Worm (Caenorhabditis elegans) whole organism, L1 larva: ENCODE data around the gene T19H12.2.
A peak's percentile ranks its signal among the peaks of the same experiment; 100 is the strongest.

Source experiments
- C04F5.9 ChIP-seq: sonication (generic microtip); optimal IDR thresholded peaks from 2 replicates; lab custom pipeline; 2016; ENCODE audit warnings: missing genetic modification characterization, missing compliant biosample characterization
- C16A3.4 ChIP-seq: fragments of 150-350 bp; optimal IDR thresholded peaks from 2 replicates; lab custom pipeline; 2014; ENCODE audit warnings: missing biosample characterization, missing genetic modification characterization
- F16B12.6 ChIP-seq: fragments of 150-350 bp; optimal IDR thresholded peaks from 2 replicates; lab custom pipeline; 2014; ENCODE audit warnings: missing biosample characterization, missing genetic modification characterization
- alr-1 ChIP-seq: fragments of 200-800 bp; sonication (Bioruptor generic); optimal IDR thresholded peaks from 2 replicates; lab custom pipeline; 2018; ENCODE audit warnings: borderline replicate concordance, mild to moderate bottlenecking, missing genetic modification characterization, missing compliant biosample characterization
- ceh-82 ChIP-seq, 3 experiments: fragments of 150-350 bp in 1 of 3; sonication (generic microtip) in 2 of 3; optimal IDR thresholded peaks; 2 replicates each; lab custom pipeline; 2014 to 2017; ENCODE audit warnings: missing biosample characterization in 3 of 3, missing genetic modification characterization in 3 of 3
- ceh-88 ChIP-seq: fragments of 200-800 bp; sonication (Bioruptor generic); IDR thresholded peaks from 2 replicates; pipeline ENCODE4 v1.3.6; 2022; ENCODE audit warnings: missing genetic modification characterization, missing compliant biosample characterization
- ceh-90 ChIP-seq: sonication (generic microtip); optimal IDR thresholded peaks from 2 replicates; lab custom pipeline; 2016; ENCODE audit warnings: missing genetic modification characterization, missing compliant biosample characterization
- dsc-1 ChIP-seq: sonication (generic microtip); optimal IDR thresholded peaks from 2 replicates; lab custom pipeline; 2016; ENCODE audit warnings: mild to moderate bottlenecking, missing genetic modification characterization, missing compliant biosample characterization
- efl-1 ChIP-seq, 4 experiments: fragments of 150-350 bp; optimal IDR thresholded peaks in 3 of 4; peaks in 1 of 4; 1 replicate in 1 of 4; 2 replicates in 3 of 4; lab custom pipeline; 2014; ENCODE audit warnings: missing biosample characterization in 2 of 4, missing genetic modification characterization in 2 of 4, missing genetic modification reagents in 2 of 4
- efl-3 ChIP-seq: fragments of 200-800 bp; sonication (Bioruptor generic); optimal IDR thresholded peaks from 2 replicates; lab custom pipeline; 2018; ENCODE audit warnings: mild to moderate bottlenecking, missing genetic modification characterization, missing compliant biosample characterization
- egl-27 ChIP-seq, 2 experiments: fragments of 150-350 bp in 1 of 2; sonication (generic microtip); optimal IDR thresholded peaks; 3 replicates each; lab custom pipeline; 2017 to 2018; ENCODE audit warnings: missing biosample characterization in 2 of 2, missing genetic modification characterization in 2 of 2, missing genetic modification reagents in 2 of 2
- elt-2 ChIP-seq: sonication (generic microtip); optimal IDR thresholded peaks from 2 replicates; lab custom pipeline; 2016; ENCODE audit warnings: missing genetic modification characterization, mild to moderate bottlenecking, inconsistent platforms, missing compliant biosample characterization, missing genetic modification reagents
- fos-1 ChIP-seq: fragments of 150-350 bp; optimal IDR thresholded peaks from 2 replicates; lab custom pipeline; 2014; ENCODE audit warnings: missing biosample characterization, missing genetic modification characterization
- hlh-4 ChIP-seq: sonication (generic microtip); optimal IDR thresholded peaks from 2 replicates; lab custom pipeline; 2016; ENCODE audit warnings: mild to moderate bottlenecking, missing genetic modification characterization, missing compliant biosample characterization
- hpl-2 ChIP-seq: fragments of 150-350 bp; optimal IDR thresholded peaks from 2 replicates; lab custom pipeline; 2014; ENCODE audit warnings: missing biosample characterization, missing genetic modification reagents, missing genetic modification characterization
- irx-1 ChIP-seq: sonication (generic microtip); optimal IDR thresholded peaks from 2 replicates; lab custom pipeline; 2016; ENCODE audit warnings: missing genetic modification characterization, missing compliant biosample characterization
- isw-1 ChIP-seq: fragments of 200-800 bp; sonication (Bioruptor generic); IDR thresholded peaks from 2 replicates; pipeline ENCODE4 v1.3.6; 2022; ENCODE audit warnings: missing genetic modification characterization, missing compliant biosample characterization
- lin-13 ChIP-seq: fragments of 150-350 bp; optimal IDR thresholded peaks from 2 replicates; lab custom pipeline; 2014; ENCODE audit warnings: missing biosample characterization, missing genetic modification reagents, missing genetic modification characterization
- lin-15B ChIP-seq: fragments of 150-350 bp; sonication (generic microtip); optimal IDR thresholded peaks from 3 replicates; lab custom pipeline; 2014; ENCODE audit warnings: missing biosample characterization, missing genetic modification characterization
- lin-39 ChIP-seq: fragments of 150-350 bp; optimal IDR thresholded peaks from 2 replicates; lab custom pipeline; 2014; ENCODE audit warnings: missing biosample characterization, missing genetic modification reagents, missing genetic modification characterization
- lir-3 ChIP-seq: sonication (generic microtip); optimal IDR thresholded peaks from 2 replicates; lab custom pipeline; 2016; ENCODE audit warnings: mild to moderate bottlenecking, missing genetic modification characterization, moderate library complexity, missing compliant biosample characterization; ENCODE audit not compliant: poor library complexity
- mep-1 ChIP-seq: fragments of 150-350 bp; optimal IDR thresholded peaks from 2 replicates; lab custom pipeline; 2014; ENCODE audit warnings: missing biosample characterization, missing genetic modification characterization
- nhr-237 ChIP-seq: fragments of 150-350 bp; optimal IDR thresholded peaks from 2 replicates; lab custom pipeline; 2014; ENCODE audit warnings: missing biosample characterization, missing genetic modification characterization
- nhr-84 ChIP-seq: sonication (generic microtip); optimal IDR thresholded peaks from 2 replicates; lab custom pipeline; 2017; ENCODE audit warnings: missing biosample characterization, missing genetic modification characterization
- nhr-85 ChIP-seq: sonication (generic microtip); peaks from one replicate; lab custom pipeline; 2016; ENCODE audit warnings: missing genetic modification characterization, inconsistent platforms, missing compliant biosample characterization
- pag-3 ChIP-seq: sonication (generic microtip); optimal IDR thresholded peaks from 2 replicates; lab custom pipeline; 2017; ENCODE audit warnings: missing genetic modification characterization, mild to moderate bottlenecking, missing compliant biosample characterization, antibody characterized with exemption, borderline replicate concordance; ENCODE audit not compliant: insufficient read depth
- pqm-1 ChIP-seq: sonication (generic microtip); optimal IDR thresholded peaks from 3 replicates; lab custom pipeline; 2017; ENCODE audit warnings: missing biosample characterization, missing genetic modification characterization
- rnt-1 ChIP-seq: sonication (generic microtip); optimal IDR thresholded peaks from 2 replicates; lab custom pipeline; 2016; ENCODE audit warnings: mild to moderate bottlenecking, missing genetic modification characterization, moderate library complexity, missing compliant biosample characterization
- snpc-4 ChIP-seq: fragments of 150-350 bp; optimal IDR thresholded peaks from 2 replicates; lab custom pipeline; 2014; ENCODE audit warnings: missing biosample characterization, missing genetic modification characterization
- sptf-1 ChIP-seq: fragments of 150-350 bp; optimal IDR thresholded peaks from 2 replicates; lab custom pipeline; 2014; ENCODE audit warnings: missing biosample characterization, missing genetic modification characterization
- swsn-7 ChIP-seq: sonication (generic microtip); optimal IDR thresholded peaks from 2 replicates; lab custom pipeline; 2016; ENCODE audit warnings: missing genetic modification characterization, missing compliant biosample characterization
- tlp-1 ChIP-seq: fragments of 150-350 bp; optimal IDR thresholded peaks from 2 replicates; lab custom pipeline; 2014; ENCODE audit warnings: missing biosample characterization, missing genetic modification characterization
- unc-130 ChIP-seq: fragments of 150-350 bp; optimal IDR thresholded peaks from 2 replicates; lab custom pipeline; 2017; ENCODE audit warnings: missing biosample characterization, missing genetic modification characterization, inconsistent platforms
- unc-30 ChIP-seq: sonication (generic microtip); optimal IDR thresholded peaks from 2 replicates; lab custom pipeline; 2017; ENCODE audit warnings: missing biosample characterization, missing genetic modification characterization
- vab-15 ChIP-seq: sonication (generic microtip); optimal IDR thresholded peaks from 2 replicates; lab custom pipeline; 2017; ENCODE audit warnings: missing genotype, mild to moderate bottlenecking, missing genetic modification characterization, missing compliant biosample characterization
- xbp-1 ChIP-seq: sonication (generic microtip); optimal IDR thresholded peaks from 2 replicates; lab custom pipeline; 2016; ENCODE audit warnings: missing genetic modification characterization, missing compliant biosample characterization
- ztf-4 ChIP-seq: fragments of 150-350 bp; optimal IDR thresholded peaks from 2 replicates; lab custom pipeline; 2014; ENCODE audit warnings: missing biosample characterization, missing genetic modification characterization

Gene T19H12.2

DNA sequence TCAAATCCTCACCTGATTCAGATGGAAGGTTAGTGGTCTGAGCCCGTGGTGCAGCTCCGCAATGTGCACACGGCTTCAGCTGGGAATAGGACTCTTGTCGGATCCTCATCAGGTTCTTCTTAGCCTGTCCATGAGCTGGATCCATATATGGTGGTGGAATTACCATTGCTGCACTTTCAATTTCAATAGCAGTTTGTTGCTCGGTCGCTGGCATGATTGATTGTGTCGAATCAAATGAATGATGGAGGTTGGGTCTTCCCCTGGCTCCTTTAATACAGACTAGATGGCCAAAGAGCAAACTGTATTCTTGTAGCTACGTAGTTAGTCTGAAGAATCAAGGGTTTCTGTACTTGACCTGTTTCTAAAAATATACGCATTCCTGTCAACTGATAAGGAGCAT, 42.6 kb downstream of the T19H12.2 start, which contains the start of gene C02E7.10:
TSS of gene C02E7.10 (minus strand) at position 232 of the 400 bp plus-strand sequence.
- TF ChIP-seq F16B12.6 (tag; lab: Kevin White, UChicago) (no peak), unc-30 (tag; lab: Kevin White, UChicago) (no peak), pag-3 (no peak), vab-15 (tag; lab: Kevin White, UChicago) (no peak), lin-15B (tag; lab: Kevin White, UChicago) (no peak), hpl-2 (GFP tag; lab: Kevin White, UChicago) (no peak)
- TF ChIP-seq, all 84 proteins: peak for 0

DNA sequence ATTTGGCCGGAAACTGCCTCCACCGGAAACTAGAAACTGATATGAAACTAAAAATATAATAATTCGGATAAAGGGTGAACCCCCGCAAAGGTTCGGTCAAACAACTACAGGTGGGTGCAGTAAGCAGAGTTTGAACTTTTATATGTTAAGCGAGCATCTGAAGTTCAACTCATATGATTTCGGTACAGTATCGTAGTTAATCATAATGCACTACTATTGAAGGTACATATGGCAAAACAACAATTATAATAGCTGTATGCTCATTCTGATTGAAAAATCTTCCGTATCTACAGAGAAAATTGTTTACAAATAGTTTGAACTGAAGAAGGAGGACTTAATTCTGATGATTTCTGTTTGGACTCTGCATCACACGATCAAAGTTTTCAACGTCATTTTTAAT, 43.0 kb downstream of the T19H12.2 start:
- no peak for TF ChIP-seq ztf-4 (tag; lab: Kevin White, UChicago)
- no peak for TF ChIP-seq irx-1 (tag; lab: Kevin White, UChicago)
- TF ChIP-seq lin-13 (GFP tag; lab: Kevin White, UChicago), result no peak
- TF ChIP-seq pag-3, result no peak
- TF ChIP-seq efl-3, result no peak
- TF ChIP-seq ceh-82 (tag; optimal IDR thresholded peaks at IDR 0.05; lab: Kevin White, UChicago), result no peak
- no peak for TF ChIP-seq lin-39 (tag; lab: Kevin White, UChicago)
- no peak for TF ChIP-seq hlh-4 (tag; lab: Kevin White, UChicago)
- no peak for TF ChIP-seq sptf-1 (tag; lab: Kevin White, UChicago)
- TF ChIP-seq, all 84 proteins: peak for 0

DNA sequence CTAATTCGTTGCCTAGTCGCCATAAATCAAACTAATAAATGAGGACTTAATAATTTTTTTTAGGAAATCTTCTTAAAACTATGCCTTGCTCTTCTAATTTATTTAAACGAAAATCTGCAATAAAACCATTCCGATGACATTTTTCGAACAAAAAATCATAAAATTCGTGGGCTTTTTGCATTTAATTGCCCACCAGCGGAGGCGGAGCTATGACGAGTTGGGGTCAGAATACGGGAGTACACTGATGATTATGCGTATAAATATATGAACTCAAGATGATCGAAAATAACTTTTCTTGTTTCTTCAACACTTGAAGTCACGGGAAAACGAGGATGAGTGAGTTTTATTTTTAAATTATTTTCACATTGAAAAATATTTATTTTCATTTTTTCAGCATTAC, 44.2 kb downstream of the T19H12.2 start, which contains the start of gene catp-2:
TSS of gene catp-2 (plus strand) at position 301 of the 400 bp plus-strand sequence.
- no peak for TF ChIP-seq snpc-4 (tag; lab: Kevin White, UChicago)
- no peak for TF ChIP-seq swsn-7 (tag; lab: Kevin White, UChicago)
- no peak for TF ChIP-seq C16A3.4 (tag; lab: Kevin White, UChicago)
- TF ChIP-seq pqm-1 (tag; lab: Kevin White, UChicago), result no peak
- TF ChIP-seq lin-13 (GFP tag; lab: Kevin White, UChicago), result no peak
- TF ChIP-seq isw-1 (GFP tag; lab: Robert Waterston, UW), result no peak
- no peak for TF ChIP-seq ztf-4 (tag; lab: Kevin White, UChicago)
- TF ChIP-seq lin-39 (tag; lab: Kevin White, UChicago), result no peak
- no peak for TF ChIP-seq lir-3
- no peak for TF ChIP-seq nhr-85 (tag; lab: Kevin White, UChicago)
- no peak for TF ChIP-seq efl-1 (optimal IDR thresholded peaks at IDR 0.05; lab: Kevin White, UChicago)
- TF ChIP-seq efl-1 (GFP tag; optimal IDR thresholded peaks at IDR 0.05 in 1 of 2; lab: Kevin White, UChicago), result no peak
- no peak for TF ChIP-seq vab-15 (tag; lab: Kevin White, UChicago)
- TF ChIP-seq alr-1 (tag; lab: Kevin White, UChicago), result no peak
- TF ChIP-seq ceh-90 (tag; lab: Kevin White, UChicago), result no peak
- TF ChIP-seq fos-1 (tag; lab: Kevin White, UChicago), result no peak
- no peak for TF ChIP-seq ceh-88 (GFP tag; lab: Robert Waterston, UW)
- no peak for TF ChIP-seq mep-1 (tag; lab: Kevin White, UChicago)
- no peak for TF ChIP-seq nhr-237 (tag; lab: Kevin White, UChicago)
- TF ChIP-seq hlh-4 (tag; lab: Kevin White, UChicago), result no peak

DNA sequence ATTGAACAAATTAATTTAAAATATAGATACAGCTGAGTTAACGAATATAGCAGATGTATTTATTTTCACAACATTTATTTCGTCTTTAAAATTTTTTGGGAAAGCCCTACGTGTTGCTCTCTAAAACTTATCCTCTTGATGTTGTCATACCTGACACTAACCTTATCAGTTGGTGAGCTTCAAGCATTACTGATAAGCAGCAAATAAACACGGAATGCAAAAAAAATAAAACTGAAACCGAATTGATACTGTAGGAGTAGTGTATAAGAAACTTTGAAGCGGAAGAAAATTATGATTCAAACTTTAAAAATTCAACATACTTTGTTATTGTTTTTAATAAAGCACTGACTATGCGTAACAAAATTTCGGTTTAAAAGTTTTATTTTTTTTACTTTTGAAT, 44.9 kb downstream of the T19H12.2 start:
- TF ChIP-seq elt-2 (tag; lab: Kevin White, UChicago), result peak; percentile 60
- TF ChIP-seq C16A3.4 (tag; lab: Kevin White, UChicago), result no peak
- peak; percentile 19 for TF ChIP-seq pqm-1 (tag; lab: Kevin White, UChicago)

DNA sequence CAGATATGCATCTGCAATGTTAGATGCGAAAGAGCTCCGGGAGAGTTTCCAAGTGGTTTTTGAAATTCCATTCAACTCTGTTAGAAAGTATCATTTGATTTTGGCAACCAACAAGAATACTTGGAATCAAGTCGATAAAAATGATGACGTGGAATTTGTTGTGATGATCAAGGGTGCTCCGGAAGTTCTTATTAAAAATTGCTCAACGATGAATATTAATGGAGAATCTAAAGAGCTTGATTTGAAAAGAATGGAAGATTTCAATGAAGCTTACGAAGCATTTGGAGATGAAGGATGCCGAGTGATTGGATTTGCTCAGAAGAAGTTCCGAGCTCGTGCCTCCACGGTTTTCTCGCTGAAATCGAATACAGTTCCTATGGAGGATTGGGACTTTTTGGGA, 47.1 kb downstream of the T19H12.2 start:
- TF ChIP-seq nhr-85 (tag; lab: Kevin White, UChicago), result no peak
- TF ChIP-seq xbp-1 (tag; lab: Kevin White, UChicago), result no peak
- no peak for TF ChIP-seq tlp-1 (tag; lab: Kevin White, UChicago)
- TF ChIP-seq unc-130 (tag; lab: Kevin White, UChicago), result no peak
- TF ChIP-seq nhr-84 (tag; lab: Kevin White, UChicago), result no peak
- TF ChIP-seq C04F5.9 (tag; lab: Kevin White, UChicago), result no peak
- no peak for TF ChIP-seq rnt-1 (tag; lab: Kevin White, UChicago)
- TF ChIP-seq irx-1 (tag; lab: Kevin White, UChicago), result no peak
- TF ChIP-seq lin-39 (tag; lab: Kevin White, UChicago), result no peak
- TF ChIP-seq ceh-88 (GFP tag; lab: Robert Waterston, UW), result no peak
- TF ChIP-seq egl-27 (tag; optimal IDR thresholded peaks at IDR 0.05; lab: Kevin White, UChicago), result no peak
- TF ChIP-seq dsc-1 (tag; lab: Kevin White, UChicago), result no peak
- no peak for TF ChIP-seq F16B12.6 (tag; lab: Kevin White, UChicago)
- TF ChIP-seq, all 84 proteins: peak for 0
